Worm (Caenorhabditis elegans) whole organism, young adult: ENCODE measurements around the gene ppat-1.

ENCODE experiments used
- B0019.2 ChIP-seq: fragments of 200-800 bp; sonication (Bioruptor generic); conservative IDR thresholded peaks from 2 replicates; pipeline ENCODE4 v1.3.6; 2022; ENCODE audit warnings: missing genetic modification reagents, missing genetic modification characterization, missing compliant biosample characterization
- F39B2.1 ChIP-seq: fragments of 200-800 bp; sonication (Bioruptor generic); IDR thresholded peaks from 2 replicates; pipeline ENCODE4 v1.3.6; 2022; ENCODE audit warnings: missing genetic modification reagents, missing genetic modification characterization, missing compliant biosample characterization
- atf-7 ChIP-seq: sonication (generic microtip); optimal IDR thresholded peaks from 2 replicates; lab custom pipeline; 2017; ENCODE audit warnings: mild to moderate bottlenecking, missing genetic modification characterization, missing compliant biosample characterization
- efl-1 ChIP-seq: fragments of 150-350 bp; optimal IDR thresholded peaks from 2 replicates; lab custom pipeline; 2014; ENCODE audit warnings: missing biosample characterization, missing genetic modification reagents, missing genetic modification characterization
- ekl-4 ChIP-seq: fragments of 200-800 bp; sonication (Bioruptor generic); IDR thresholded peaks from 2 replicates; pipeline ENCODE4 v1.3.6; 2022; ENCODE audit warnings: missing genetic modification reagents, missing genetic modification characterization, missing compliant biosample characterization
- lin-54 ChIP-seq: fragments of 200-800 bp; sonication (Bioruptor generic); optimal IDR thresholded peaks from 2 replicates; lab custom pipeline; 2018; ENCODE audit warnings: mild to moderate bottlenecking, missing genetic modification characterization, missing compliant biosample characterization
- snpc-4 ChIP-seq, 5 experiments: fragments of 150-350 bp in 1 of 5; sonication (generic microtip) in 4 of 5; optimal IDR thresholded peaks; 2 replicates each; lab custom pipeline; 2014 to 2018; ENCODE audit warnings: missing genetic modification characterization in 5 of 5, missing biosample characterization in 3 of 5, antibody characterized with exemption in 2 of 5, mild to moderate bottlenecking in 2 of 5, missing compliant biosample characterization in 2 of 5, missing genotype in 2 of 5, moderate library complexity in 2 of 5, missing genetic modification reagents in 1 of 5
- xnd-1 ChIP-seq: sonication (generic microtip); optimal IDR thresholded peaks from 2 replicates; lab custom pipeline; 2016; ENCODE audit warnings: missing genotype, missing genetic modification reagents, missing genetic modification characterization, missing compliant biosample characterization
- zfh-2 ChIP-seq: fragments of 200-800 bp; sonication (Bioruptor generic); conservative IDR thresholded peaks from 2 replicates; pipeline ENCODE4 v1.3.6; 2022; ENCODE audit warnings: missing genetic modification reagents, missing genetic modification characterization, missing compliant biosample characterization

DNA sequence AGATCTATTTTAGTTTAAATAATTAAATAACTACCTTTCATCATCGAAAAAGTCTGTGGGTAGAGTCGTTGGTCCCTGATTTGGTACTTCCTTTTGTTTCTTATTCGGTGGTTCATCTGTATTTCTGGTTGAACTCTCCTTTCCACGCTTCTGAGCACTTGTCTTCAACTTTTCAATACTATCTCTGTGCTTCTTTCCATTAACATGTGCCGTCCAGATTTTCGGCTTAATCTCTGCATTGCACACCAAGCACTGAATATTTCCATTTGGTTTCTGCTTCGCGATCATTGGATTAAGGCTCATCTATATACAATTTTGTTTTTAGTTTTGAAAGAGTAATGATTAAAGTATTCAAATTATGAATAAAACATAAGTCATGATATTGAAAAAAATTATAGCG, 10.8 kb downstream of the ppat-1 start, which contains the start of gene sel-13:
- TF ChIP-seq F39B2.1, result no peak
- TF ChIP-seq xnd-1 (tag; lab: Kevin White, UChicago), result no peak
- TF ChIP-seq lin-54 (GFP tag; lab: Kevin White, UChicago), result no peak
- no peak for TF ChIP-seq efl-1 (GFP tag; lab: Kevin White, UChicago)
- TF ChIP-seq zfh-2 (GFP tag; lab: Robert Waterston, UW), result no peak
- TF ChIP-seq snpc-4 (GFP tag; optimal IDR thresholded peaks at IDR 0.05; lab: Kevin White, UChicago), result no peak
- TF ChIP-seq snpc-4 (tag; optimal IDR thresholded peaks at IDR 0.05; lab: Kevin White, UChicago), result no peak
- no peak for TF ChIP-seq atf-7
- no peak for TF ChIP-seq ekl-4 (GFP tag; lab: Robert Waterston, UW)
- TF ChIP-seq B0019.2 (GFP tag; lab: Robert Waterston, UW), result no peak
